Worm (Caenorhabditis elegans): Measurements from ENCODE around the gene apl-1.

apl-1 gene

ce11 chrX:5085465-5085864 lies 31.2 kb downstream of the apl-1 start (continued):
- peak; percentile 62; the same call in 1 of the 2 replicates for TF ChIP-seq D2030.7 (GFP tag; IDR thresholded peaks at IDR 0.05)
- TF ChIP-seq C06A6.2 (GFP tag; conservative IDR thresholded peaks at IDR 0.05) = no peak
- TF ChIP-seq egl-18 (GFP tag; IDR thresholded peaks at IDR 0.05) = no peak
- peak; percentile 98 for TF ChIP-seq B0261.1 (tag; optimal IDR thresholded peaks at IDR 0.05)
- TF ChIP-seq ceh-58 (GFP tag; IDR thresholded peaks at IDR 0.05) = peak; percentile 84; the same call in 1 of the 2 replicates
- peak; percentile 49 for TF ChIP-seq nhr-179 (tag; optimal IDR thresholded peaks at IDR 0.05)
- peak; percentile 74; the same call in 1 of the 2 replicates for TF ChIP-seq bed-2 (GFP tag; IDR thresholded peaks at IDR 0.05)
- no peak for TF ChIP-seq F37B4.10 (GFP tag; IDR thresholded peaks at IDR 0.05)
- peak; percentile 63 for TF ChIP-seq F10E7.11 (tag; optimal IDR thresholded peaks at IDR 0.05)
- no peak for TF ChIP-seq dpff-1 (tag; optimal IDR thresholded peaks at IDR 0.05)
- TF ChIP-seq B0035.1 (tag; optimal IDR thresholded peaks at IDR 0.05) = peak; percentile 75
- TF ChIP-seq rcor-1 (GFP tag; IDR thresholded peaks at IDR 0.05) = peak; percentile 83
- 0 out of 2 replicates have a peak, but pooled peaks have one; percentile 74 for TF ChIP-seq sea-2 (GFP tag; IDR thresholded peaks at IDR 0.05)
- TF ChIP-seq F39B2.1 (GFP tag; IDR thresholded peaks at IDR 0.05) = no peak; the same call in 1 of the 2 replicates
- TF ChIP-seq unc-130 (GFP tag; optimal IDR thresholded peaks at IDR 0.05) = peak; percentile 75
- TF ChIP-seq F57A8.1 (GFP tag; optimal IDR thresholded peaks at IDR 0.05) = peak; percentile 73
- TF ChIP-seq ccch-3 (GFP tag; optimal IDR thresholded peaks at IDR 0.05) = no peak
- peak; percentile 27 for TF ChIP-seq tbx-9 (tag; optimal IDR thresholded peaks at IDR 0.05; ENCODE audit: borderline replicate concordance)
- peak; percentile 70 for TF ChIP-seq mes-4 (tag; optimal IDR thresholded peaks at IDR 0.05)
- TF ChIP-seq ceh-100 (GFP tag; IDR thresholded peaks at IDR 0.05) = no peak
- peak; percentile 60 for TF ChIP-seq tlf-1 (GFP tag; optimal IDR thresholded peaks at IDR 0.05)
- no peak for TF ChIP-seq nfya-2 (GFP tag; IDR thresholded peaks at IDR 0.05)
- peak; percentile 83 for TF ChIP-seq F52B5.7 (tag; optimal IDR thresholded peaks at IDR 0.05)
- TF ChIP-seq snpc-4 (GFP tag; optimal IDR thresholded peaks at IDR 0.05) = peak; percentile 56
- peak in 3 of 4 experiments; percentile 50 to 84 (median 76) for TF ChIP-seq snpc-4 (tag; optimal IDR thresholded peaks at IDR 0.05)
- TF ChIP-seq attf-5 (GFP tag; optimal IDR thresholded peaks at IDR 0.05) = peak; percentile 72
- peak; percentile 69 for TF ChIP-seq F22D6.2 (tag; optimal IDR thresholded peaks at IDR 0.05)
- peak; percentile 59; the same call in 1 of the 2 replicates for TF ChIP-seq cebp-1 (GFP tag; IDR thresholded peaks at IDR 0.05)
- TF ChIP-seq cebp-1 (tag; optimal IDR thresholded peaks at IDR 0.05) = peak; percentile 83
- no peak for TF ChIP-seq T26A5.8 (tag; optimal IDR thresholded peaks at IDR 0.05)
- TF ChIP-seq him-1 (tag; optimal IDR thresholded peaks at IDR 0.05) = peak; percentile 79
- TF ChIP-seq aptf-3 (GFP tag; IDR thresholded peaks at IDR 0.05) = peak; percentile 86; the same call in 1 of the 2 replicates
- TF ChIP-seq akir-1 (GFP tag; optimal IDR thresholded peaks at IDR 0.05) = no peak
- TF ChIP-seq hsf-1 (GFP tag; IDR thresholded peaks at IDR 0.05) = 0 out of 2 replicates have a peak, but pooled peaks have one; percentile 45
- peak; percentile 60 for TF ChIP-seq mxl-1 (tag; optimal IDR thresholded peaks at IDR 0.05)
- TF ChIP-seq madf-8 (GFP tag; conservative IDR thresholded peaks at IDR 0.05) = no peak; the same call in 1 of the 2 replicates
- TF ChIP-seq snpc-1.1 (tag; optimal IDR thresholded peaks at IDR 0.05; ENCODE audit: insufficient read depth) = peak; percentile 45
- peak; percentile 56 for TF ChIP-seq F57C9.4 (tag; optimal IDR thresholded peaks at IDR 0.05)
- no peak; the same call in 1 of the 2 replicates for TF ChIP-seq Y95B8A.8 (GFP tag; IDR thresholded peaks at IDR 0.05)
- no peak for TF ChIP-seq Y53F4B.3 (GFP tag; IDR thresholded peaks at IDR 0.05)
- TF ChIP-seq nfya-1 (tag; optimal IDR thresholded peaks at IDR 0.05; ENCODE audit: borderline replicate concordance, insufficient read depth) = no peak
- no peak for TF ChIP-seq mel-28 (tag; optimal IDR thresholded peaks at IDR 0.05; ENCODE audit: borderline replicate concordance)
- peak; percentile 54 for TF ChIP-seq sptf-2 (GFP tag; optimal IDR thresholded peaks at IDR 0.05)
- no peak for TF ChIP-seq F55B11.4 (tag; optimal IDR thresholded peaks at IDR 0.05; ENCODE audit: borderline replicate concordance, insufficient read depth)
- peak; percentile 66 for TF ChIP-seq ztf-22 (GFP tag; optimal IDR thresholded peaks at IDR 0.05)
- TF ChIP-seq nhr-90 (tag; optimal IDR thresholded peaks at IDR 0.05) = peak; percentile 89
- no peak for TF ChIP-seq lag-1 (GFP tag; IDR thresholded peaks at IDR 0.05)
- peak; percentile 34 for TF ChIP-seq F23B12.7 (tag; optimal IDR thresholded peaks at IDR 0.05; ENCODE audit: insufficient read depth)

All from whole organism, young adult.